Worm (Caenorhabditis elegans) whole organism, young adult: Measurements from ENCODE around the gene fbxa-211.

Source experiments
- B0261.1 ChIP-seq: sonication (generic microtip); optimal IDR thresholded peaks from 2 replicates; lab custom pipeline; 2016; ENCODE audit warnings: mild to moderate bottlenecking, missing genetic modification characterization, moderate library complexity, missing compliant biosample characterization
- B0336.3 ChIP-seq: fragments of 200-800 bp; sonication (Bioruptor generic); IDR thresholded peaks from 2 replicates; pipeline ENCODE4 v1.3.6; 2022; ENCODE audit warnings: missing genetic modification characterization, missing compliant biosample characterization
- D2030.7 ChIP-seq: fragments of 200-800 bp; sonication (Bioruptor generic); IDR thresholded peaks from 2 replicates; pipeline ENCODE4 v1.3.6; 2022; ENCODE audit warnings: missing genetic modification reagents, missing genetic modification characterization, missing compliant biosample characterization
- F22D6.2 ChIP-seq: sonication (generic microtip); optimal IDR thresholded peaks from 2 replicates; lab custom pipeline; 2016; ENCODE audit warnings: mild to moderate bottlenecking, missing genetic modification characterization, missing compliant biosample characterization
- F49E8.2 ChIP-seq: sonication (generic microtip); optimal IDR thresholded peaks from 3 replicates; lab custom pipeline; 2017; ENCODE audit warnings: missing genetic modification characterization, mild to moderate bottlenecking, missing compliant biosample characterization, antibody characterized with exemption, moderate library complexity; ENCODE audit not compliant: insufficient read depth
- F55B11.4 ChIP-seq: sonication (generic microtip); optimal IDR thresholded peaks from 2 replicates; lab custom pipeline; 2016; ENCODE audit warnings: missing compliant biosample characterization, missing genetic modification characterization, borderline replicate concordance; ENCODE audit not compliant: insufficient read depth
- F57A8.1 ChIP-seq: fragments of 200-800 bp; sonication (Bioruptor generic); optimal IDR thresholded peaks from 2 replicates; lab custom pipeline; 2018; ENCODE audit warnings: mild to moderate bottlenecking, missing genetic modification characterization, moderate library complexity, missing compliant biosample characterization
- T26A5.8 ChIP-seq: sonication (generic microtip); optimal IDR thresholded peaks from 2 replicates; lab custom pipeline; 2016; ENCODE audit warnings: missing genetic modification characterization, missing compliant biosample characterization
- Y53G8AR.9 ChIP-seq: fragments of 200-800 bp; sonication (Bioruptor generic); conservative IDR thresholded peaks from 2 replicates; pipeline ENCODE4 v1.3.6; 2022; ENCODE audit warnings: missing genetic modification reagents, missing genetic modification characterization, missing compliant biosample characterization
- Y67H2A.10 ChIP-seq: fragments of 200-800 bp; sonication (Bioruptor generic); conservative IDR thresholded peaks from 2 replicates; pipeline ENCODE4 v1.3.6; 2022; ENCODE audit warnings: missing genetic modification reagents, missing genetic modification characterization, missing compliant biosample characterization
- ZK185.1 ChIP-seq: sonication (generic microtip); optimal IDR thresholded peaks from 2 replicates; lab custom pipeline; 2016; ENCODE audit warnings: mild to moderate bottlenecking, missing genetic modification characterization, missing compliant biosample characterization; ENCODE audit not compliant: poor library complexity, severe bottlenecking
- aptf-2 ChIP-seq: fragments of 200-800 bp; sonication (Bioruptor generic); conservative IDR thresholded peaks from 2 replicates; pipeline ENCODE4 v1.3.6; 2022; ENCODE audit warnings: missing genetic modification reagents, missing genetic modification characterization, missing compliant biosample characterization
- aptf-3 ChIP-seq: fragments of 200-800 bp; sonication (Bioruptor generic); IDR thresholded peaks from 2 replicates; pipeline ENCODE4 v1.3.6; 2022; ENCODE audit warnings: missing genetic modification characterization, missing compliant biosample characterization
- athp-1 ChIP-seq: sonication (generic microtip); optimal IDR thresholded peaks from 2 replicates; lab custom pipeline; 2017; ENCODE audit warnings: mild to moderate bottlenecking, missing genetic modification characterization, missing compliant biosample characterization
- attf-6 ChIP-seq: fragments of 200-800 bp; sonication (Bioruptor generic); IDR thresholded peaks from 2 replicates; pipeline ENCODE4 v1.3.6; 2022; ENCODE audit warnings: missing genetic modification reagents, missing genetic modification characterization, missing compliant biosample characterization
- bed-2 ChIP-seq: fragments of 200-800 bp; sonication (Bioruptor generic); IDR thresholded peaks from 2 replicates; pipeline ENCODE4 v1.3.6; 2022; ENCODE audit warnings: missing genetic modification reagents, missing genetic modification characterization, missing compliant biosample characterization
- ceh-100 ChIP-seq: fragments of 200-800 bp; sonication (Bioruptor generic); IDR thresholded peaks from 2 replicates; pipeline ENCODE4 v1.3.6; 2022; ENCODE audit warnings: missing genetic modification reagents, missing genetic modification characterization, missing compliant biosample characterization
- ceh-40 ChIP-seq: fragments of 200-800 bp; sonication (Bioruptor generic); IDR thresholded peaks from 2 replicates; pipeline ENCODE4 v1.3.6; 2022; ENCODE audit warnings: missing genetic modification characterization, missing compliant biosample characterization
- ceh-79 ChIP-seq: sonication (generic microtip); optimal IDR thresholded peaks from 2 replicates; lab custom pipeline; 2017; ENCODE audit warnings: mild to moderate bottlenecking, missing genetic modification characterization, missing compliant biosample characterization
- die-1 ChIP-seq: sonication (generic microtip); optimal IDR thresholded peaks from 2 replicates; lab custom pipeline; 2016; ENCODE audit warnings: missing genotype, mild to moderate bottlenecking, missing genetic modification characterization, missing compliant biosample characterization
- egl-18 ChIP-seq: fragments of 200-800 bp; sonication (Bioruptor generic); IDR thresholded peaks from 2 replicates; pipeline ENCODE4 v1.3.6; 2022; ENCODE audit warnings: missing genetic modification reagents, missing genetic modification characterization, missing compliant biosample characterization
- ets-4 ChIP-seq: fragments of 200-800 bp; sonication (Bioruptor generic); optimal IDR thresholded peaks from 2 replicates; lab custom pipeline; 2018; ENCODE audit warnings: mild to moderate bottlenecking, missing genetic modification characterization, missing compliant biosample characterization
- gei-17 ChIP-seq: fragments of 200-800 bp; sonication (Bioruptor generic); optimal IDR thresholded peaks from 2 replicates; lab custom pipeline; 2018; ENCODE audit warnings: mild to moderate bottlenecking, missing genetic modification characterization, missing compliant biosample characterization
- him-1 ChIP-seq: sonication (generic microtip); optimal IDR thresholded peaks from 2 replicates; lab custom pipeline; 2016; ENCODE audit warnings: missing genotype, missing genetic modification reagents, missing genetic modification characterization, missing compliant biosample characterization
- hlh-12 ChIP-seq: sonication (generic microtip); optimal IDR thresholded peaks from 2 replicates; lab custom pipeline; 2016; ENCODE audit warnings: missing genetic modification characterization, missing compliant biosample characterization
- hmg-1.2 ChIP-seq: fragments of 200-800 bp; sonication (Bioruptor generic); IDR thresholded peaks from 2 replicates; pipeline ENCODE4 v1.3.6; 2022; ENCODE audit warnings: missing genetic modification reagents, missing genetic modification characterization, missing compliant biosample characterization
- hsf-1 ChIP-seq: fragments of 200-800 bp; sonication (Bioruptor generic); IDR thresholded peaks from 2 replicates; pipeline ENCODE4 v1.3.6; 2022; ENCODE audit warnings: missing genetic modification reagents, missing genetic modification characterization, missing compliant biosample characterization
- let-607 ChIP-seq, 2 experiments: fragments of 200-800 bp in 1 of 2; sonication (Bioruptor generic) in 1 of 2; sonication (generic microtip) in 1 of 2; optimal IDR thresholded peaks; 2 replicates each; lab custom pipeline; 2016 to 2018; ENCODE audit warnings: mild to moderate bottlenecking in 2 of 2, missing compliant biosample characterization in 2 of 2, missing genetic modification characterization in 2 of 2, moderate library complexity in 2 of 2, missing genotype in 1 of 2
- lin-26 ChIP-seq: fragments of 200-800 bp; sonication (Bioruptor generic); IDR thresholded peaks from 2 replicates; pipeline ENCODE4 v1.3.6; 2022; ENCODE audit warnings: missing genetic modification reagents, missing genetic modification characterization, missing compliant biosample characterization
- lin-54 ChIP-seq: fragments of 200-800 bp; sonication (Bioruptor generic); optimal IDR thresholded peaks from 2 replicates; lab custom pipeline; 2018; ENCODE audit warnings: mild to moderate bottlenecking, missing genetic modification characterization, missing compliant biosample characterization
- lir-1 ChIP-seq: fragments of 200-800 bp; sonication (Bioruptor generic); conservative IDR thresholded peaks from 2 replicates; pipeline ENCODE4 v1.3.6; 2022; ENCODE audit warnings: missing genetic modification reagents, missing genetic modification characterization, missing compliant biosample characterization
- lsl-1 ChIP-seq: fragments of 200-800 bp; sonication (Bioruptor generic); optimal IDR thresholded peaks from 2 replicates; lab custom pipeline; 2018; ENCODE audit warnings: mild to moderate bottlenecking, missing genetic modification characterization, moderate library complexity, missing compliant biosample characterization
- madf-10 ChIP-seq: sonication (generic microtip); optimal IDR thresholded peaks from 2 replicates; lab custom pipeline; 2016; ENCODE audit warnings: mild to moderate bottlenecking, missing genetic modification characterization, missing compliant biosample characterization
- madf-8 ChIP-seq: fragments of 200-800 bp; sonication (Bioruptor generic); conservative IDR thresholded peaks from 2 replicates; pipeline ENCODE4 v1.3.6; 2022; ENCODE audit warnings: missing genetic modification reagents, missing genetic modification characterization, missing compliant biosample characterization
- mel-28 ChIP-seq: sonication (generic microtip); optimal IDR thresholded peaks from 2 replicates; lab custom pipeline; 2016; ENCODE audit warnings: borderline replicate concordance, mild to moderate bottlenecking, missing genetic modification characterization, missing compliant biosample characterization
- mxl-1 ChIP-seq: sonication (generic microtip); optimal IDR thresholded peaks from 2 replicates; lab custom pipeline; 2016; ENCODE audit warnings: missing genetic modification characterization, missing compliant biosample characterization
- nhr-120 ChIP-seq: fragments of 200-800 bp; sonication (Bioruptor generic); IDR thresholded peaks from 2 replicates; pipeline ENCODE4 v1.3.6; 2022; ENCODE audit warnings: missing genetic modification characterization, missing compliant biosample characterization
- nhr-27 ChIP-seq: fragments of 200-800 bp; sonication (Bioruptor generic); optimal IDR thresholded peaks from 2 replicates; lab custom pipeline; 2018; ENCODE audit warnings: mild to moderate bottlenecking, missing genetic modification characterization, moderate library complexity, missing compliant biosample characterization
- pbrm-1 ChIP-seq: fragments of 200-800 bp; sonication (Bioruptor generic); IDR thresholded peaks from 2 replicates; pipeline ENCODE4 v1.3.6; 2022; ENCODE audit warnings: missing genetic modification reagents, missing genetic modification characterization, missing compliant biosample characterization
- pha-4 ChIP-seq: fragments of 150-350 bp; sonication (generic microtip); optimal IDR thresholded peaks from 2 replicates; lab custom pipeline; 2014; ENCODE audit warnings: missing biosample characterization, missing genetic modification reagents, missing genetic modification characterization
- rec-8 ChIP-seq, 2 experiments: sonication (generic microtip); optimal IDR thresholded peaks; 2 replicates each; lab custom pipeline; 2016; ENCODE audit warnings: mild to moderate bottlenecking in 2 of 2, missing genetic modification characterization in 2 of 2, missing genetic modification reagents in 2 of 2, missing genotype in 2 of 2, missing biosample characterization in 1 of 2, missing compliant biosample characterization in 1 of 2, moderate library complexity in 1 of 2
- repo-1 ChIP-seq: sonication (generic microtip); optimal IDR thresholded peaks from 2 replicates; lab custom pipeline; 2017; ENCODE audit warnings: mild to moderate bottlenecking, missing genetic modification characterization, missing compliant biosample characterization
- snpc-1.3 ChIP-seq: sonication (generic microtip); optimal IDR thresholded peaks from 2 replicates; lab custom pipeline; 2017; ENCODE audit warnings: missing genetic modification characterization, mild to moderate bottlenecking, missing compliant biosample characterization, antibody characterized with exemption, moderate library complexity, missing genotype, missing genetic modification reagents; ENCODE audit not compliant: insufficient read depth
- unc-130 ChIP-seq: sonication (generic microtip); optimal IDR thresholded peaks from 2 replicates; lab custom pipeline; 2016; ENCODE audit warnings: missing genetic modification reagents, missing genetic modification characterization, missing compliant biosample characterization
- xnd-1 ChIP-seq: sonication (generic microtip); optimal IDR thresholded peaks from 2 replicates; lab custom pipeline; 2016; ENCODE audit warnings: missing genotype, missing genetic modification reagents, missing genetic modification characterization, missing compliant biosample characterization
- zfh-2 ChIP-seq: fragments of 200-800 bp; sonication (Bioruptor generic); conservative IDR thresholded peaks from 2 replicates; pipeline ENCODE4 v1.3.6; 2022; ENCODE audit warnings: missing genetic modification reagents, missing genetic modification characterization, missing compliant biosample characterization
- ztf-18 ChIP-seq: sonication (generic microtip); optimal IDR thresholded peaks from 2 replicates; lab custom pipeline; 2016; ENCODE audit warnings: missing genotype, mild to moderate bottlenecking, missing genetic modification characterization, missing compliant biosample characterization

The fbxa-211 gene

ce11 chrV:18127192-18127591 lies at the start of gene fbxa-211:
fbxa-211 (plus strand) TSS chrV:18127519.
- peak; percentile 43 for TF ChIP-seq F49E8.2 (tag; lab: Kevin White, UChicago)
- no peak for TF ChIP-seq madf-8 (GFP tag; lab: Robert Waterston, UW)
- TF ChIP-seq snpc-1.3 (tag; lab: Kevin White, UChicago) = peak; percentile 32
- TF ChIP-seq B0336.3 (GFP tag; lab: Robert Waterston, UW) = no peak
- TF ChIP-seq lsl-1 (GFP tag; lab: Kevin White, UChicago) = peak; percentile 71

- TF ChIP-seq F49E8.2 (tag; lab: Kevin White, UChicago) (no peak), xnd-1 (tag; lab: Kevin White, UChicago) (no peak), F57A8.1 (no peak), die-1 (no peak), lin-26 (GFP tag; lab: Robert Waterston, UW) (no peak), B0261.1 (tag; lab: Kevin White, UChicago) (no peak), ceh-40 (GFP tag; lab: Robert Waterston, UW) (no peak), unc-130 (no peak), let-607 (tag; optimal IDR thresholded peaks at IDR 0.05; lab: Kevin White, UChicago) (no peak), F55B11.4 (no peak), hlh-12 (tag; lab: Kevin White, UChicago) (no peak), Y53G8AR.9 (GFP tag; lab: Robert Waterston, UW) (no peak), mxl-1 (tag; lab: Kevin White, UChicago) (no peak), mel-28 (no peak), nhr-120 (GFP tag; lab: Robert Waterston, UW) (no peak), nhr-27 (tag; lab: Kevin White, UChicago) (no peak), hsf-1 (no peak), lin-54 (GFP tag; lab: Kevin White, UChicago) (peak; percentile 42), bed-2 (no peak), aptf-3 (no peak), aptf-2 (no peak), D2030.7 (GFP tag; lab: Robert Waterston, UW) (peak; percentile 41; the same call in 1 of the 2 replicates), ZK185.1 (tag; lab: Kevin White, UChicago) (peak; percentile 50), pha-4 (tag; lab: Kevin White, UChicago) (no peak), him-1 (tag; lab: Kevin White, UChicago) (no peak), athp-1 (tag; lab: Kevin White, UChicago) (no peak), rec-8 (tag; optimal IDR thresholded peaks at IDR 0.05; lab: Kevin White, UChicago) (no peak), zfh-2 (GFP tag; lab: Robert Waterston, UW) (no peak), F22D6.2 (tag; lab: Kevin White, UChicago) (no peak), lir-1 (GFP tag; lab: Robert Waterston, UW) (no peak), gei-17 (GFP tag; lab: Kevin White, UChicago) (no peak), ceh-100 (GFP tag; lab: Robert Waterston, UW) (no peak), attf-6 (GFP tag; lab: Robert Waterston, UW) (no peak), ceh-79 (tag; lab: Kevin White, UChicago) (no peak), T26A5.8 (tag; lab: Kevin White, UChicago) (no peak), ztf-18 (tag; lab: Kevin White, UChicago) (no peak), hmg-1.2 (GFP tag; lab: Robert Waterston, UW) (peak; percentile 98), repo-1 (no peak), pbrm-1 (peak; percentile 58; the same call in 1 of the 2 replicates), ets-4 (no peak), madf-10 (tag; lab: Kevin White, UChicago) (no peak), egl-18 (GFP tag; lab: Robert Waterston, UW) (no peak), Y67H2A.10 (GFP tag; lab: Robert Waterston, UW) (no peak)
Observed at ce11 chrV:18079163-18079562, 48.2 kb upstream of the fbxa-211 start.
